Worm (Caenorhabditis elegans) whole organism, L2 larva: ENCODE measurements around the gene dmd-3.

Experiments used
- ZK546.5 ChIP-seq: sonication (generic microtip); optimal IDR thresholded peaks from 2 replicates; lab custom pipeline; 2017; ENCODE audit warnings: missing biosample characterization, missing genetic modification characterization
- ama-1 ChIP-seq: fragments of 150-350 bp; optimal IDR thresholded peaks from 2 replicates; lab custom pipeline; 2018; ENCODE audit warnings: inconsistent platforms
- blmp-1 ChIP-seq: sonication (generic microtip); optimal IDR thresholded peaks from 2 replicates; lab custom pipeline; 2017; ENCODE audit warnings: missing genetic modification characterization, mild to moderate bottlenecking, missing compliant biosample characterization, antibody characterized with exemption, moderate library complexity; ENCODE audit not compliant: insufficient read depth
- ceh-16 ChIP-seq: fragments of 150-350 bp; optimal IDR thresholded peaks from 2 replicates; lab custom pipeline; 2014; ENCODE audit warnings: missing biosample characterization, missing genetic modification characterization
- ceh-82 ChIP-seq: fragments of 150-350 bp; optimal IDR thresholded peaks from 2 replicates; lab custom pipeline; 2014; ENCODE audit warnings: missing biosample characterization, missing genetic modification characterization
- lin-11 ChIP-seq: fragments of 150-350 bp; sonication (generic microtip); optimal IDR thresholded peaks from 2 replicates; lab custom pipeline; 2014; ENCODE audit warnings: missing biosample characterization, missing genetic modification characterization, inconsistent platforms, mixed read lengths
- nhr-11 ChIP-seq: fragments of 150-350 bp; optimal IDR thresholded peaks from 2 replicates; lab custom pipeline; 2014; ENCODE audit warnings: missing biosample characterization, missing genetic modification characterization
- nhr-23 ChIP-seq: fragments of 150-350 bp; optimal IDR thresholded peaks from 2 replicates; lab custom pipeline; 2014; ENCODE audit warnings: missing biosample characterization, missing genetic modification reagents, missing genetic modification characterization
- nhr-237 ChIP-seq: fragments of 150-350 bp; optimal IDR thresholded peaks from 2 replicates; lab custom pipeline; 2014; ENCODE audit warnings: missing biosample characterization, missing genetic modification characterization
- nhr-25 ChIP-seq: fragments of 150-350 bp; sonication (generic microtip); optimal IDR thresholded peaks from 3 replicates; lab custom pipeline; 2014; ENCODE audit warnings: missing biosample characterization, missing genetic modification characterization
- nhr-77 ChIP-seq: fragments of 150-350 bp; optimal IDR thresholded peaks from 2 replicates; lab custom pipeline; 2014; ENCODE audit warnings: missing biosample characterization, missing genetic modification characterization
- sma-3 ChIP-seq: sonication (generic microtip); optimal IDR thresholded peaks from 2 replicates; lab custom pipeline; 2016; ENCODE audit warnings: missing genetic modification reagents, missing genetic modification characterization, missing compliant biosample characterization
- sma-9 ChIP-seq, 2 experiments: fragments of 150-350 bp in 1 of 2; sonication (generic microtip) in 1 of 2; optimal IDR thresholded peaks; 2 replicates each; lab custom pipeline; 2014 to 2016; ENCODE audit warnings: missing genetic modification characterization in 2 of 2, mild to moderate bottlenecking in 1 of 2, missing biosample characterization in 1 of 2, missing compliant biosample characterization in 1 of 2, missing genetic modification reagents in 1 of 2, moderate library complexity in 1 of 2
- snpc-4 ChIP-seq: fragments of 150-350 bp; optimal IDR thresholded peaks from 2 replicates; lab custom pipeline; 2014; ENCODE audit warnings: missing biosample characterization, missing genetic modification characterization

DNA sequence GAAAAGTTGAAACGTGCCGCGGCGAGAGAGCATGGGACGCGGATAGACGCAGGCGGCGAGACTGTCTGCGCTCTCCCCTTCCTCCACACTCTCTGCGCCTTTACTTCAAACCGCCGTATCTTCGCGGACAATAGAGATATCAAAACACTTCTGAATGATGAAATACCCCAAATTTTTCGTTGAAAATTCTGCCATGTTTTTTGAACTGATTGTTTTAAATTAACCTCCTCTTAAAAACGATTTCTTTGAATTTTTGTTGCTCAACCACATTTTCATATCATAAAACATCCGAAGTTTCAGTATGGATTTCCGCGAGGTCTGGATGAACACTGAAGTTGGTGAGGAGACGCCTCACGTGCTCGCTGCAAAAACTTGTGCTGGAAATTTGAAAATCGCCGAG is 14.9 kb upstream of the dmd-3 start, which contains the start of gene Y43F8C.11:
- TF ChIP-seq ama-1 (lab: Kevin White, UChicago) (no peak), nhr-77 (no peak), snpc-4 (tag; lab: Kevin White, UChicago) (no peak), nhr-25 (no peak), blmp-1 (tag; lab: Kevin White, UChicago) (no peak), nhr-237 (tag; lab: Kevin White, UChicago) (no peak), sma-3 (GFP tag; lab: Kevin White, UChicago) (no peak), ZK546.5 (no peak), lin-11 (tag; lab: Kevin White, UChicago) (no peak), ceh-82 (no peak), nhr-23 (tag; lab: Kevin White, UChicago) (no peak), sma-9 (GFP tag; optimal IDR thresholded peaks at IDR 0.05; lab: Kevin White, UChicago) (no peak), sma-9 (tag; optimal IDR thresholded peaks at IDR 0.05; lab: Kevin White, UChicago) (no peak), nhr-11 (no peak), ceh-16 (tag; lab: Kevin White, UChicago) (no peak)
